Worm (Caenorhabditis elegans): ENCODE data around the gene ceh-92.

The ceh-92 gene

DNA sequence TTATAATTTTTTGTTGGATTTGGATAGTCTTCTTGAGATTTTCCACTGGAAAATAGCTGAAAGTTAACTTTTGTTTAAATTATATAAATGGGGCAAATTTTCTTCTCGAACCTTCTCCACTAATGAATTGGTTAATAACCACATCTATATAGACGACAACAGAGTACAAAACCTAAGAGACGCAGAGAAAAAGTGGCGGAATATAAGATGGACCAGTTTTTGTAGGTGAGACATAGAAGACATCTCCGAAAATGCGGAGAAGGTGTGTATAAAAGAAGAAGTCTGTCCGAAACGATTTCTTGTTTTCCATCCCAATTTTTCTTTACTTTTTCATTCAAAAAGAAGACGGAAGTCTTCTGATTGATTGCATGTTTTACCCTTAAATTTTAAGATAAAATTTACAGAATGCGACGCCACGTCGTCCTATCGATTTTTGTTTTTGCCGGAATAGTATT, 43.5 kb downstream of the ceh-92 start, which contains the start of gene gly-8:
TSS of gene gly-8 (plus strand) at position 405 of the 455 bp plus-strand sequence.
- TF ChIP-seq sea-2 (GFP tag; optimal IDR thresholded peaks at IDR 0.05) (no peak), nhr-25 (tag; optimal IDR thresholded peaks at IDR 0.05) (peak; percentile 70), nfya-1 (tag; optimal IDR thresholded peaks at IDR 0.05; ENCODE audit: insufficient read depth) (peak; percentile 27), nhr-23 (tag; optimal IDR thresholded peaks at IDR 0.05) (peak; percentile 72), daf-12 (tag; optimal IDR thresholded peaks at IDR 0.05) (no peak), nhr-237 (tag; optimal IDR thresholded peaks at IDR 0.05) (no peak)

DNA sequence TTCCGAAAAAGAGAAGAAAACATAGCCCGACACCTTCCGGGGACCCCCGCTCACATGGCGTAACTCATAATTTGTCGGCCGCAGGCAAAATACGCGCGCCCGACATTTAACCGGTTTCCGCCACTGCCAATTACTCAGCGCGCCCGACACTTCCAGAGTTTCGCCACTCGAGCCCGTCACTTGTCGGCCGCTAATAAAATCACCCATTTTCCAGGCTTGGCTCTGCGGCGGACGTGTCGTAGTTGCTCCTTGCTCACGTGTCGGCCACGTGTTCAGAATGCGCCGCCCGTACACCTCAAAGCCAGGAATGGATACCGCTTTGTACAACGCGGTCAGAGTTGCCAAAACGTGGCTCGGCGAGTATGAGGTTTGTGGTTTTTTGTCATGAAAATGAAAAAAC, 46.2 kb downstream of the ceh-92 start:
- TF ChIP-seq elt-3 (tag; optimal IDR thresholded peaks at IDR 0.05) (no peak), sea-2 (GFP tag; optimal IDR thresholded peaks at IDR 0.05) (no peak), nhr-76 (tag; optimal IDR thresholded peaks at IDR 0.05) (no peak), ama-1 (optimal IDR thresholded peaks at IDR 0.05) (peak; percentile 21)

DNA sequence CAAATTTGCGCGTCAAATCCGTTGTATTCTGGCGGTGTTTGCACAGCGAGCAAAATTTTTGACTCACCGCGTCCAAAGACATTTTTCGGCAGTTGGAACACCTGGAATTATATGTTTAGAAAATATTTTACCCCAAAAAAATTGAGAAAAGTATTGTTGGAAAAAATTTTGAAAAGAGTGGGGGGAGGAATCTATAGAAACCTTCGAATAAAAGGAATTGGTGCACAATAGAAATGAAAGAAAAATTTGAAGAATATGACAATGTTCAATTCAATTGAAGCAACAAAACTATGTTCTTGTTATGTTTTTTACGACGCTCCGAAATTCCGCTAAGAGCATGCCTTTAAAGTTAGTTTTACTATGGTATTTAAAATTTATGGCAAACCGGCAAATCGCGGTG, 48.0 kb downstream of the ceh-92 start, which contains the start of gene Y66A7A.7:
TSS of gene Y66A7A.7 (minus strand) at position 101 of the 400 bp plus-strand sequence.
- TF ChIP-seq fkh-2 (tag; optimal IDR thresholded peaks at IDR 0.05) (no peak), nhr-23 (tag; optimal IDR thresholded peaks at IDR 0.05) (no peak), elt-1 (tag; optimal IDR thresholded peaks at IDR 0.05) (no peak), egl-5 (tag; optimal IDR thresholded peaks at IDR 0.05) (no peak), unc-62 (GFP tag; optimal IDR thresholded peaks at IDR 0.05) (no peak), skn-1 (tag; optimal IDR thresholded peaks at IDR 0.05) (no peak), sea-2 (GFP tag; optimal IDR thresholded peaks at IDR 0.05) (no peak)

DNA sequence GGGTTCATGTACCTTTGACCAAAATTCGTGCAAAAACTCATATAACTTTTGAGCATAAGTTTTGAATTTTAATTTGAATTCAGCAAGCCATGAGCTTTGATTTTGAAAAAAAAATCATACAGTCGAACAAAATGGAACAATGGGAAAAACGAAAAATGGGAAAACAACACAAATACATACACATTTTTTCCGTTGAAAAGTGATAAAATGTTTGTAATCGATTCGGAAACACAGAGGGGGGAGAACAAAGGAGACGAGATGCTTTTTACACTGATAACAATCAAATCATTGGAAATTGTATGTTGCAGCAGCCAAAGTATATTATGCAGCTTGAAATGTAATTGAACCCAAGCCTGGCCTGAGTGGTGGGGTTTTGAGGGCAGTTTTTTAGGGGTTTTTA, 49.7 kb downstream of the ceh-92 start:
- TF ChIP-seq pqm-1 (tag; optimal IDR thresholded peaks at IDR 0.05) (peak; percentile 56), elt-2 (tag; optimal IDR thresholded peaks at IDR 0.05) (peak; percentile 46), lsy-12 (tag; optimal IDR thresholded peaks at IDR 0.05) (no peak)

DNA sequence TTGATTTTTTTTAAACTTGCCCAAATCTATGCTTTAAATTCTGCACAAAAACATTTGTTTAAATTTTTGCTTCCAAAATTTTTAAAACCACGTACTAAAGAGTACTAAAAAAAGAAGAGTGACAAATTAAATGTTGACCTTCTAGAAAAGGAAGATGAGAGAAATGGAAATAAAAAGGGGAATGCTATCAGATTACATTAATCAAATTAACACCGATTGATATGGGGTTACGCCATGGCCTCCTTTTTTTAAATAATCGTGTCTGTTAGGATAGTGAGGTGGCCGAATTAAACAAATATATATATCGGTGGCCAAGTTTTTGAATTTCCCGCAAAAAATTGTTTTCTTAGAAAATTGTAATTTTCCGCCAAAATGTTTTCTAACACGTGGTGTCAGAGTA, 51.0 kb downstream of the ceh-92 start:
- TF ChIP-seq nhr-23 (tag; optimal IDR thresholded peaks at IDR 0.05) (peak; percentile 51), nhr-67 (tag; optimal IDR thresholded peaks at IDR 0.05) (no peak)

DNA sequence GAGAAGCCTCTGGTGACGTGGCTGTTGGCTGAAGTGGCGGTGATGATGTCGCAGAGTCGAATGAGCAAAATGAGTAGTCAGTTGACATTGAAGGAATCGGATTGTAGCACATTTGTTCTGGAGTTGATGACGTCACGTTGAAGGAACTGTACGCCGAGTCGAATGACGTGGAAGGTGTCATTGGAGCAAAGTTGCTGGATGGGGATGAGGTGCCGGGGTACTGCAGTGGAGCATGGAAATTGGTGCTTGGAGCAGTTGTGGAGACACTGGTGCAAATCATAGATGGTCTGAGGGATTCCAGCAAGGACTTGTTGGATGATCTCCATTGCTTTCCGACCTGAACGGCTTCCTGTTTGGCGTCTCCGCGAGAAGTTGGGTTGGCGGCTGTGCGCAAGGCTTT, 52.0 kb downstream of the ceh-92 start:
- no peak for TF ChIP-seq pha-4 (tag; optimal IDR thresholded peaks at IDR 0.05)
- no peak for TF ChIP-seq ztf-11 (tag; optimal IDR thresholded peaks at IDR 0.05)
- TF ChIP-seq fos-1 (tag; optimal IDR thresholded peaks at IDR 0.05) = no peak
- TF ChIP-seq sea-2 (GFP tag; optimal IDR thresholded peaks at IDR 0.05) = no peak
- TF ChIP-seq elt-2 (tag; optimal IDR thresholded peaks at IDR 0.05) = no peak
- no peak for TF ChIP-seq unc-62 (GFP tag; optimal IDR thresholded peaks at IDR 0.05)
- no peak for TF ChIP-seq elt-3 (tag; optimal IDR thresholded peaks at IDR 0.05)
- TF ChIP-seq aly-2 (tag; optimal IDR thresholded peaks at IDR 0.05) = no peak
- TF ChIP-seq fkh-2 (tag; optimal IDR thresholded peaks at IDR 0.05) = no peak
- TF ChIP-seq nhr-25 (tag; optimal IDR thresholded peaks at IDR 0.05) = no peak
- TF ChIP-seq nhr-77 (tag; optimal IDR thresholded peaks at IDR 0.05) = no peak
- TF ChIP-seq nhr-23 (tag; optimal IDR thresholded peaks at IDR 0.05) = no peak
- TF ChIP-seq lin-39 (tag; optimal IDR thresholded peaks at IDR 0.05) = no peak
- TF ChIP-seq ZK546.5 (tag; optimal IDR thresholded peaks at IDR 0.05) = no peak
- no peak for TF ChIP-seq eor-1 (tag; optimal IDR thresholded peaks at IDR 0.05)
- no peak for TF ChIP-seq nhr-76 (tag; optimal IDR thresholded peaks at IDR 0.05)

DNA sequence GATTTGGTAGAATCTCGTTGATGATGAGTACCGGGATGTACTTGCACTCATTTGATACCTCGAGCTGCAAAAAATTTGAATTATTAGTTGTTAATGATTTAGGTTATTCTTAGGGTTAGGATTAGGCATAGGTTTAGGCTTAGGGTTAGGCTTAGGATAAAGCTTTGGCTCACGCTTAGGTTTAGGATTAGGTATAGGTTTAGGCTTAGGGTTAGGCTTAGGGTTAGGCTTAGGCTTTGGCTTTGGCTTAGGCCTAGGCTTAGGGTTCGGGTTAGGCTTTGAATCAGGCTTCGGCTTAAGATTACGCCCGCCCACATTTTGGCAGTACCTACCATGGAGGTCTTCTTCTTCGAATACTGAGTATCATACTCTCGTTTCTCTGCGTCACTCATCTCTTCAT, 53.6 kb downstream of the ceh-92 start:
- TF ChIP-seq lin-39 (tag; optimal IDR thresholded peaks at IDR 0.05) (no peak), fkh-2 (tag; optimal IDR thresholded peaks at IDR 0.05) (no peak), hmg-11 (tag; optimal IDR thresholded peaks at IDR 0.05) (no peak), ceh-16 (tag; optimal IDR thresholded peaks at IDR 0.05) (no peak), aly-2 (tag; optimal IDR thresholded peaks at IDR 0.05) (no peak), egl-27 (tag; optimal IDR thresholded peaks at IDR 0.05) (no peak), ztf-4 (tag; optimal IDR thresholded peaks at IDR 0.05) (no peak), ceh-9 (tag; optimal IDR thresholded peaks at IDR 0.05) (no peak), nhr-77 (tag; optimal IDR thresholded peaks at IDR 0.05) (no peak)

All from whole organism, L3 larva.